Worm (Caenorhabditis elegans) whole organism, late embryonic: Measurements from ENCODE around the gene T05B9.2.
A peak's percentile ranks its signal among the peaks of the same experiment; 100 is the strongest.

Source experiments
- C08G9.2 ChIP-seq: sonication (generic microtip); optimal IDR thresholded peaks from 2 replicates; lab custom pipeline; 2016; ENCODE audit warnings: mild to moderate bottlenecking, missing genetic modification characterization, moderate library complexity, missing compliant biosample characterization
- C38D4.7 ChIP-seq: fragments of 200-800 bp; sonication (Bioruptor generic); optimal IDR thresholded peaks from 2 replicates; lab custom pipeline; 2018; ENCODE audit warnings: mild to moderate bottlenecking, missing genetic modification characterization, moderate library complexity, missing compliant biosample characterization
- F13H6.1 ChIP-seq: sonication (generic microtip); optimal IDR thresholded peaks from 2 replicates; lab custom pipeline; 2016; ENCODE audit warnings: missing genetic modification characterization, missing compliant biosample characterization
- K09A11.1 ChIP-seq: sonication (generic microtip); optimal IDR thresholded peaks from 2 replicates; lab custom pipeline; 2017; ENCODE audit warnings: antibody characterized with exemption, mild to moderate bottlenecking, missing genetic modification characterization, missing compliant biosample characterization; ENCODE audit not compliant: insufficient read depth
- T23F11.4 ChIP-seq: fragments of 200-800 bp; sonication (Bioruptor generic); optimal IDR thresholded peaks from 2 replicates; lab custom pipeline; 2018; ENCODE audit warnings: mild to moderate bottlenecking, missing genetic modification characterization, missing compliant biosample characterization
- Y22D7AL.16 ChIP-seq: sonication (generic microtip); optimal IDR thresholded peaks from 2 replicates; lab custom pipeline; 2016; ENCODE audit warnings: missing genetic modification characterization, missing compliant biosample characterization
- ama-1 ChIP-seq: fragments of 150-350 bp; optimal IDR thresholded peaks from 2 replicates; lab custom pipeline; 2014
- ceh-14 ChIP-seq: sonication (generic microtip); optimal IDR thresholded peaks from 2 replicates; lab custom pipeline; 2016; ENCODE audit warnings: missing genotype, missing genetic modification characterization, missing compliant biosample characterization
- ceh-18 ChIP-seq: sonication (generic microtip); optimal IDR thresholded peaks from 2 replicates; lab custom pipeline; 2016; ENCODE audit warnings: missing genetic modification characterization, missing compliant biosample characterization
- ceh-19 ChIP-seq: fragments of 200-800 bp; sonication (Bioruptor generic); optimal IDR thresholded peaks from 2 replicates; lab custom pipeline; 2018; ENCODE audit warnings: mild to moderate bottlenecking, missing genetic modification characterization, missing compliant biosample characterization
- ceh-22 ChIP-seq: sonication (generic microtip); optimal IDR thresholded peaks from 2 replicates; lab custom pipeline; 2017; ENCODE audit warnings: missing biosample characterization, missing genetic modification characterization
- ceh-31 ChIP-seq: sonication (generic microtip); optimal IDR thresholded peaks from 2 replicates; lab custom pipeline; 2016; ENCODE audit warnings: missing genetic modification characterization, missing compliant biosample characterization
- ceh-34 ChIP-seq: sonication (generic microtip); optimal IDR thresholded peaks from 2 replicates; lab custom pipeline; 2016; ENCODE audit warnings: mild to moderate bottlenecking, missing genetic modification characterization, missing compliant biosample characterization
- ceh-45 ChIP-seq: fragments of 200-800 bp; sonication (Bioruptor generic); IDR thresholded peaks from 2 replicates; pipeline ENCODE4 v1.3.6; 2022; ENCODE audit warnings: missing genetic modification reagents, missing genetic modification characterization, missing compliant biosample characterization
- ceh-48 ChIP-seq: sonication (generic microtip); optimal IDR thresholded peaks from 2 replicates; lab custom pipeline; 2016; ENCODE audit warnings: missing genetic modification characterization, inconsistent platforms, missing compliant biosample characterization
- ceh-6 ChIP-seq: fragments of 200-800 bp; sonication (Bioruptor generic); optimal IDR thresholded peaks from 2 replicates; lab custom pipeline; 2018; ENCODE audit warnings: mild to moderate bottlenecking, missing genetic modification characterization, missing compliant biosample characterization
- ceh-9 ChIP-seq: sonication (generic microtip); optimal IDR thresholded peaks from 2 replicates; lab custom pipeline; 2016; ENCODE audit warnings: mild to moderate bottlenecking, missing genetic modification characterization, inconsistent platforms, missing compliant biosample characterization
- che-1 ChIP-seq: sonication (generic microtip); optimal IDR thresholded peaks from 2 replicates; lab custom pipeline; 2016; ENCODE audit warnings: mild to moderate bottlenecking, missing genetic modification characterization, missing compliant biosample characterization
- dmd-4 ChIP-seq: sonication (generic microtip); optimal IDR thresholded peaks from 2 replicates; lab custom pipeline; 2016; ENCODE audit warnings: borderline replicate concordance, missing genetic modification characterization, missing compliant biosample characterization
- elt-2 ChIP-seq: sonication (generic microtip); optimal IDR thresholded peaks from 2 replicates; lab custom pipeline; 2016; ENCODE audit warnings: missing genetic modification reagents, missing genetic modification characterization, missing compliant biosample characterization
- elt-4 ChIP-seq: sonication (generic microtip); optimal IDR thresholded peaks from 2 replicates; lab custom pipeline; 2016; ENCODE audit warnings: missing genetic modification characterization, missing compliant biosample characterization
- eyg-1 ChIP-seq: sonication (generic microtip); optimal IDR thresholded peaks from 2 replicates; lab custom pipeline; 2016; ENCODE audit warnings: missing genotype, missing genetic modification characterization, missing compliant biosample characterization
- fax-1 ChIP-seq: sonication (generic microtip); optimal IDR thresholded peaks from 2 replicates; lab custom pipeline; 2016; ENCODE audit warnings: missing genotype, missing genetic modification characterization, missing compliant biosample characterization
- fkh-10 ChIP-seq: fragments of 150-350 bp; optimal IDR thresholded peaks from 2 replicates; lab custom pipeline; 2014; ENCODE audit warnings: missing biosample characterization, missing genetic modification reagents, missing genetic modification characterization
- fkh-6 ChIP-seq: sonication (generic microtip); optimal IDR thresholded peaks from 2 replicates; lab custom pipeline; 2016; ENCODE audit warnings: missing genetic modification characterization, missing compliant biosample characterization
- gmeb-2 ChIP-seq: sonication (generic microtip); optimal IDR thresholded peaks from 2 replicates; lab custom pipeline; 2016; ENCODE audit warnings: missing genetic modification characterization, inconsistent platforms, missing compliant biosample characterization
- hlh-13 ChIP-seq: fragments of 200-800 bp; sonication (Bioruptor generic); optimal IDR thresholded peaks from 2 replicates; lab custom pipeline; 2018; ENCODE audit warnings: mild to moderate bottlenecking, missing genetic modification characterization, missing compliant biosample characterization
- hlh-15 ChIP-seq: sonication (generic microtip); optimal IDR thresholded peaks from 2 replicates; lab custom pipeline; 2016; ENCODE audit warnings: missing genetic modification characterization, missing compliant biosample characterization
- hlh-30 ChIP-seq: sonication (generic microtip); optimal IDR thresholded peaks from 2 replicates; lab custom pipeline; 2017; ENCODE audit warnings: antibody characterized with exemption, missing genetic modification characterization, missing compliant biosample characterization; ENCODE audit not compliant: insufficient read depth
- hlh-8 ChIP-seq: sonication (generic microtip); optimal IDR thresholded peaks from 2 replicates; lab custom pipeline; 2016; ENCODE audit warnings: missing genotype, missing genetic modification characterization, missing compliant biosample characterization
- madf-2 ChIP-seq: sonication (generic microtip); optimal IDR thresholded peaks from 2 replicates; lab custom pipeline; 2017; ENCODE audit warnings: missing genetic modification characterization, missing compliant biosample characterization
- mec-3 ChIP-seq: sonication (generic microtip); optimal IDR thresholded peaks from 2 replicates; lab custom pipeline; 2016; ENCODE audit warnings: borderline replicate concordance, missing genetic modification characterization, missing compliant biosample characterization
- nfya-1 ChIP-seq: sonication (generic microtip); optimal IDR thresholded peaks from 2 replicates; lab custom pipeline; 2017; ENCODE audit warnings: missing genetic modification characterization, mild to moderate bottlenecking, missing compliant biosample characterization, antibody characterized with exemption, moderate library complexity
- nhr-11 ChIP-seq: fragments of 150-350 bp; optimal IDR thresholded peaks from 2 replicates; lab custom pipeline; 2014; ENCODE audit warnings: missing biosample characterization, missing genetic modification characterization
- nhr-232 ChIP-seq: sonication (generic microtip); optimal IDR thresholded peaks from 2 replicates; lab custom pipeline; 2016; ENCODE audit warnings: missing genetic modification characterization, missing compliant biosample characterization
- odd-2 ChIP-seq: sonication (generic microtip); optimal IDR thresholded peaks from 2 replicates; lab custom pipeline; 2017; ENCODE audit warnings: antibody characterized with exemption, mild to moderate bottlenecking, missing genetic modification characterization, missing compliant biosample characterization
- pag-3 ChIP-seq: sonication (generic microtip); optimal IDR thresholded peaks from 2 replicates; lab custom pipeline; 2016; ENCODE audit warnings: missing compliant biosample characterization, missing genetic modification characterization, borderline replicate concordance
- pat-9 ChIP-seq: fragments of 200-800 bp; sonication (Bioruptor generic); optimal IDR thresholded peaks from 2 replicates; lab custom pipeline; 2018; ENCODE audit warnings: mild to moderate bottlenecking, missing genetic modification characterization, moderate library complexity, missing compliant biosample characterization
- pha-2 ChIP-seq: sonication (generic microtip); optimal IDR thresholded peaks from 2 replicates; lab custom pipeline; 2017; ENCODE audit warnings: mild to moderate bottlenecking, missing genetic modification characterization, missing compliant biosample characterization
- pha-4 ChIP-seq: fragments of 150-350 bp; optimal IDR thresholded peaks from 2 replicates; lab custom pipeline; 2018; ENCODE audit warnings: missing biosample characterization, missing genetic modification reagents, missing genetic modification characterization
- pqm-1 ChIP-seq: sonication (generic microtip); optimal IDR thresholded peaks from 2 replicates; lab custom pipeline; 2016; ENCODE audit warnings: missing genetic modification characterization, missing compliant biosample characterization
- sdc-2 ChIP-seq: sonication (generic microtip); optimal IDR thresholded peaks from 2 replicates; lab custom pipeline; 2016; ENCODE audit warnings: missing genotype, missing genetic modification characterization, missing compliant biosample characterization
- syd-9 ChIP-seq: sonication (generic microtip); optimal IDR thresholded peaks from 2 replicates; lab custom pipeline; 2016; ENCODE audit warnings: mild to moderate bottlenecking, missing genetic modification characterization, moderate library complexity, missing compliant biosample characterization
- tbx-2 ChIP-seq: sonication (generic microtip); optimal IDR thresholded peaks from 2 replicates; lab custom pipeline; 2016; ENCODE audit warnings: missing genetic modification characterization, missing compliant biosample characterization
- unc-3 ChIP-seq, 2 experiments: fragments of 200-800 bp in 1 of 2; sonication (Bioruptor generic) in 1 of 2; sonication (generic microtip) in 1 of 2; conservative IDR thresholded peaks in 1 of 2; optimal IDR thresholded peaks in 1 of 2; 2 replicates each; pipeline versions ENCODE4 v1.3.6 to Lab custom; 2016 to 2022; ENCODE audit warnings: missing compliant biosample characterization in 2 of 2, missing genetic modification characterization in 2 of 2, missing genetic modification reagents in 1 of 2
- unc-55 ChIP-seq: sonication (generic microtip); optimal IDR thresholded peaks from 2 replicates; lab custom pipeline; 2017; ENCODE audit warnings: missing biosample characterization, missing genetic modification reagents, missing genetic modification characterization
- ztf-16 ChIP-seq: sonication (generic microtip); optimal IDR thresholded peaks from 2 replicates; lab custom pipeline; 2017; ENCODE audit warnings: missing genetic modification characterization, missing compliant biosample characterization

T05B9.2 gene

ce11 chrII:11288148-11288547 is 32.5 kb downstream of the T05B9.2 start:
- peak; percentile 75 for TF ChIP-seq unc-55 (GFP tag; lab: Kevin White, UChicago)
- no peak for TF ChIP-seq ceh-19 (GFP tag; lab: Kevin White, UChicago)
- TF ChIP-seq tbx-2: peak; percentile 59
- TF ChIP-seq ceh-31: no peak
- TF ChIP-seq elt-2: peak; percentile 20
- TF ChIP-seq F13H6.1 (tag; lab: Kevin White, UChicago): no peak

ce11 chrII:11290109-11290784 is 34.6 kb downstream of the T05B9.2 start, which contains the start of gene C47G2.3:
Gene C47G2.3 (minus strand): TSS chrII:11290159.
- TF ChIP-seq pag-3: no peak
- TF ChIP-seq sdc-2 (tag; lab: Kevin White, UChicago): no peak
- TF ChIP-seq che-1 (tag; lab: Kevin White, UChicago): no peak
- TF ChIP-seq ceh-6 (GFP tag; lab: Kevin White, UChicago): no peak
- no peak for TF ChIP-seq odd-2 (tag; lab: Kevin White, UChicago)
- no peak for TF ChIP-seq fax-1
- no peak for TF ChIP-seq ceh-45 (GFP tag; lab: Robert Waterston, UW)
- TF ChIP-seq elt-2: peak; percentile 9
- TF ChIP-seq C08G9.2: peak; percentile 26
- no peak for TF ChIP-seq ceh-9
- peak; percentile 7 for TF ChIP-seq ceh-31
- TF ChIP-seq hlh-13 (GFP tag; lab: Kevin White, UChicago): no peak

DNA sequence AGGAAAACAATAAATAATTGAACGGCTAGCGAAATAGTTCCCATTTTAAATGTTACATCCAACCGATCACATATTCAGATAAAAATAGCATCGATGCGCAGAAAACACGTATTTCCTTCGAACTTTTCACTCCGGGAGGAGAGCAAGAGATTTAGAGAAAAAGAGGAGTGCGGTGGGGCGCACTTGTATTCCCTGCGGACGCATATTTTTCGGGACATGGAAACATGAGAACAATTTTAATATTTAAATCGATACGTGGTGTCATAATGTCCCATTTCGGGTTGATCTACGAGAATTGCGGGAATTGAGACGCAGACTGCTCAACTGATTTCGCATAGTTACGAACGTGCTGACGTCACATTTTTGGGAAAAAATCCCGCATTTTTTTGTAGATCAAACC is 37.8 kb downstream of the T05B9.2 start, which contains the start of gene C47G2.4:
C47G2.4 (minus strand) TSS at position 174 of the 400 bp plus-strand sequence.
- no peak for TF ChIP-seq ceh-6 (GFP tag; lab: Kevin White, UChicago)
- TF ChIP-seq fkh-6 (tag; lab: Kevin White, UChicago): no peak
- peak; percentile 13 for TF ChIP-seq ceh-18 (tag; lab: Kevin White, UChicago)
- no peak for TF ChIP-seq tbx-2
- no peak for TF ChIP-seq unc-3 (GFP tag; conservative IDR thresholded peaks at IDR 0.05; lab: Robert Waterston, UW)
- no peak for TF ChIP-seq unc-3 (tag; optimal IDR thresholded peaks at IDR 0.05; lab: Kevin White, UChicago)
- no peak for TF ChIP-seq mec-3 (tag; lab: Kevin White, UChicago)
- no peak for TF ChIP-seq hlh-8 (tag; lab: Kevin White, UChicago)
- TF ChIP-seq ceh-48: no peak
- no peak for TF ChIP-seq ceh-14 (tag; lab: Kevin White, UChicago)
- TF ChIP-seq C38D4.7 (GFP tag; lab: Kevin White, UChicago): no peak
- TF ChIP-seq C08G9.2: peak; percentile 27
- TF ChIP-seq elt-4 (tag; lab: Kevin White, UChicago): no peak
- no peak for TF ChIP-seq ceh-9
- TF ChIP-seq eyg-1 (tag; lab: Kevin White, UChicago): no peak
- TF ChIP-seq pat-9 (tag; lab: Kevin White, UChicago): no peak
- TF ChIP-seq ceh-22 (tag; lab: Kevin White, UChicago): no peak
- no peak for TF ChIP-seq nhr-232 (tag; lab: Kevin White, UChicago)
- no peak for TF ChIP-seq Y22D7AL.16 (tag; lab: Kevin White, UChicago)
- TF ChIP-seq K09A11.1 (tag; lab: Kevin White, UChicago): no peak
- no peak for TF ChIP-seq ama-1 (lab: Kevin White, UChicago)
- TF ChIP-seq ztf-16: no peak
- TF ChIP-seq hlh-15: no peak
- no peak for TF ChIP-seq pha-2
- TF ChIP-seq T23F11.4 (GFP tag; lab: Kevin White, UChicago): no peak
- TF ChIP-seq fax-1: no peak
- no peak for TF ChIP-seq hlh-30
- TF ChIP-seq ceh-19 (GFP tag; lab: Kevin White, UChicago): no peak
- no peak for TF ChIP-seq nhr-11 (tag; lab: Kevin White, UChicago)
- TF ChIP-seq pha-4: no peak
- TF ChIP-seq elt-2: peak; percentile 27
- no peak for TF ChIP-seq pqm-1 (tag; lab: Kevin White, UChicago)
- peak; percentile 55 for TF ChIP-seq ceh-31
- no peak for TF ChIP-seq madf-2 (tag; lab: Kevin White, UChicago)
- no peak for TF ChIP-seq fkh-10 (GFP tag; lab: Kevin White, UChicago)
- TF ChIP-seq nfya-1 (tag; lab: Kevin White, UChicago): peak; percentile 36
- TF ChIP-seq gmeb-2 (tag; lab: Kevin White, UChicago): no peak
- TF ChIP-seq ceh-34 (tag; lab: Kevin White, UChicago): peak; percentile 70
- TF ChIP-seq dmd-4 (tag; lab: Kevin White, UChicago): no peak
- TF ChIP-seq syd-9: no peak
